Worm (Caenorhabditis elegans): ENCODE data around the gene pigg-1.

ce11 chrII:8575184-8575583, 24.9 kb downstream of the pigg-1 start, which contains the start of gene puf-5:
- no peak for TF ChIP-seq ceh-82 (tag; optimal IDR thresholded peaks at IDR 0.05)
- TF ChIP-seq nhr-76 (tag; optimal IDR thresholded peaks at IDR 0.05): no peak
- no peak for TF ChIP-seq lin-39 (tag; optimal IDR thresholded peaks at IDR 0.05)
- TF ChIP-seq nhr-237 (tag; optimal IDR thresholded peaks at IDR 0.05): no peak
- TF ChIP-seq pha-4 (GFP tag; IDR thresholded peaks at IDR 0.05): no peak
- TF ChIP-seq pha-4 (tag; optimal IDR thresholded peaks at IDR 0.05): no peak
- TF ChIP-seq dpl-1 (GFP tag; optimal IDR thresholded peaks at IDR 0.05): no peak
- no peak for TF ChIP-seq ceh-44 (GFP tag; IDR thresholded peaks at IDR 0.05)
- TF ChIP-seq nhr-77 (tag; optimal IDR thresholded peaks at IDR 0.05): no peak

All from whole organism, L4 larva.